Worm (Caenorhabditis elegans) whole organism, L3 larva: Measurements from ENCODE around the gene srd-65.
A peak's percentile ranks its signal among the peaks of the same experiment; 100 is the strongest.

Source experiments
- ZK546.5 ChIP-seq: sonication (generic microtip); optimal IDR thresholded peaks from 2 replicates; lab custom pipeline; 2017; ENCODE audit warnings: missing biosample characterization, missing genetic modification characterization
- aly-2 ChIP-seq: fragments of 150-350 bp; optimal IDR thresholded peaks from 2 replicates; lab custom pipeline; 2014; ENCODE audit warnings: missing biosample characterization, missing genetic modification characterization
- ceh-16 ChIP-seq: sonication (generic microtip); optimal IDR thresholded peaks from 2 replicates; lab custom pipeline; 2017; ENCODE audit warnings: missing biosample characterization, missing genetic modification characterization
- ceh-9 ChIP-seq: sonication (generic microtip); optimal IDR thresholded peaks from 2 replicates; lab custom pipeline; 2018; ENCODE audit warnings: missing biosample characterization, missing genetic modification characterization
- elt-1 ChIP-seq: fragments of 150-350 bp; optimal IDR thresholded peaks from 2 replicates; lab custom pipeline; 2014; ENCODE audit warnings: missing biosample characterization, missing genetic modification characterization
- elt-2 ChIP-seq: sonication (generic microtip); optimal IDR thresholded peaks from 2 replicates; lab custom pipeline; 2016; ENCODE audit warnings: missing genetic modification reagents, mild to moderate bottlenecking, missing genetic modification characterization, missing compliant biosample characterization
- elt-3 ChIP-seq, 3 experiments: fragments of 150-350 bp in 1 of 3; sonication (generic microtip) in 2 of 3; optimal IDR thresholded peaks; 2 replicates in 2 of 3; 4 replicates in 1 of 3; lab custom pipeline; 2014 to 2017; ENCODE audit warnings: missing biosample characterization in 3 of 3, missing genetic modification characterization in 3 of 3
- eor-1 ChIP-seq, 2 experiments: fragments of 150-350 bp; optimal IDR thresholded peaks; 2 replicates each; lab custom pipeline; 2014 to 2018; ENCODE audit warnings: missing biosample characterization in 2 of 2, missing genetic modification characterization in 2 of 2
- fkh-10 ChIP-seq: sonication (generic microtip); optimal IDR thresholded peaks from 2 replicates; lab custom pipeline; 2017; ENCODE audit warnings: missing biosample characterization, missing genetic modification reagents, missing genetic modification characterization
- fkh-2 ChIP-seq: fragments of 150-350 bp; optimal IDR thresholded peaks from 2 replicates; lab custom pipeline; 2014; ENCODE audit warnings: missing biosample characterization, missing genetic modification reagents, missing genetic modification characterization
- fos-1 ChIP-seq: fragments of 150-350 bp; optimal IDR thresholded peaks from 2 replicates; lab custom pipeline; 2014; ENCODE audit warnings: missing biosample characterization, missing genetic modification characterization
- jun-1 ChIP-seq: fragments of 150-350 bp; optimal IDR thresholded peaks from 2 replicates; lab custom pipeline; 2014; ENCODE audit warnings: missing biosample characterization, missing genetic modification reagents, missing genetic modification characterization
- lin-39 ChIP-seq: fragments of 150-350 bp; optimal IDR thresholded peaks from 2 replicates; lab custom pipeline; 2018; ENCODE audit warnings: missing biosample characterization, missing genetic modification reagents, missing genetic modification characterization
- lsy-12 ChIP-seq: sonication (generic microtip); optimal IDR thresholded peaks from 2 replicates; lab custom pipeline; 2016; ENCODE audit warnings: mild to moderate bottlenecking, missing genetic modification characterization, missing compliant biosample characterization
- mml-1 ChIP-seq: fragments of 150-350 bp; sonication (generic microtip); optimal IDR thresholded peaks from 3 replicates; lab custom pipeline; 2014; ENCODE audit warnings: missing biosample characterization, missing genetic modification characterization
- nhr-11 ChIP-seq: fragments of 150-350 bp; optimal IDR thresholded peaks from 2 replicates; lab custom pipeline; 2014; ENCODE audit warnings: missing biosample characterization, missing genetic modification characterization
- nhr-12 ChIP-seq: fragments of 150-350 bp; optimal IDR thresholded peaks from 2 replicates; lab custom pipeline; 2014; ENCODE audit warnings: missing biosample characterization, missing genetic modification characterization
- nhr-237 ChIP-seq: fragments of 150-350 bp; optimal IDR thresholded peaks from 2 replicates; lab custom pipeline; 2014; ENCODE audit warnings: missing biosample characterization, missing genetic modification characterization
- nhr-25 ChIP-seq: sonication (generic microtip); optimal IDR thresholded peaks from 2 replicates; lab custom pipeline; 2017; ENCODE audit warnings: missing biosample characterization, missing genetic modification characterization
- nhr-43 ChIP-seq: sonication (generic microtip); optimal IDR thresholded peaks from 2 replicates; lab custom pipeline; 2016; ENCODE audit warnings: mild to moderate bottlenecking, missing genetic modification characterization, missing compliant biosample characterization; ENCODE audit not compliant: poor library complexity, severe bottlenecking
- nhr-76 ChIP-seq: fragments of 150-350 bp; sonication (generic microtip); optimal IDR thresholded peaks from 5 replicates; lab custom pipeline; 2014; ENCODE audit warnings: missing biosample characterization, missing genetic modification characterization
- nhr-77 ChIP-seq: fragments of 150-350 bp; optimal IDR thresholded peaks from 2 replicates; lab custom pipeline; 2014; ENCODE audit warnings: missing biosample characterization, missing genetic modification characterization
- pha-4 ChIP-seq: fragments of 150-350 bp; optimal IDR thresholded peaks from 2 replicates; lab custom pipeline; 2014; ENCODE audit warnings: missing biosample characterization, missing genetic modification reagents, missing genetic modification characterization
- pqm-1 ChIP-seq: fragments of 150-350 bp; optimal IDR thresholded peaks from 2 replicates; lab custom pipeline; 2017; ENCODE audit warnings: missing biosample characterization, missing genetic modification characterization, inconsistent platforms
- skn-1 ChIP-seq: fragments of 150-350 bp; optimal IDR thresholded peaks from 2 replicates; lab custom pipeline; 2014; ENCODE audit warnings: missing biosample characterization, missing genetic modification characterization
- snpc-4 ChIP-seq: fragments of 150-350 bp; optimal IDR thresholded peaks from 2 replicates; lab custom pipeline; 2014; ENCODE audit warnings: missing biosample characterization, missing genetic modification characterization
- tbx-2 ChIP-seq: sonication (generic microtip); optimal IDR thresholded peaks from 2 replicates; lab custom pipeline; 2016; ENCODE audit warnings: mild to moderate bottlenecking, missing genetic modification characterization, missing compliant biosample characterization
- unc-39 ChIP-seq: sonication (generic microtip); optimal IDR thresholded peaks from 4 replicates; lab custom pipeline; 2017; ENCODE audit warnings: missing biosample characterization, missing genetic modification characterization
- unc-62 ChIP-seq: fragments of 150-350 bp; sonication (generic microtip); optimal IDR thresholded peaks from 4 replicates; lab custom pipeline; 2014; ENCODE audit warnings: missing biosample characterization, missing genetic modification reagents, missing genetic modification characterization

Gene srd-65

ce11 chrIII:2232360-2232759, 8.5 kb upstream of the srd-65 start, which contains the start of gene fbxa-47:
TSS of gene fbxa-47 (minus strand) at chrIII:2232460.
- no peak for TF ChIP-seq nhr-43
- TF ChIP-seq ceh-9 (tag; lab: Kevin White, UChicago): no peak
- TF ChIP-seq elt-1 (tag; lab: Kevin White, UChicago): no peak
- TF ChIP-seq mml-1: no peak
- no peak for TF ChIP-seq nhr-237 (tag; lab: Kevin White, UChicago)

DNA sequence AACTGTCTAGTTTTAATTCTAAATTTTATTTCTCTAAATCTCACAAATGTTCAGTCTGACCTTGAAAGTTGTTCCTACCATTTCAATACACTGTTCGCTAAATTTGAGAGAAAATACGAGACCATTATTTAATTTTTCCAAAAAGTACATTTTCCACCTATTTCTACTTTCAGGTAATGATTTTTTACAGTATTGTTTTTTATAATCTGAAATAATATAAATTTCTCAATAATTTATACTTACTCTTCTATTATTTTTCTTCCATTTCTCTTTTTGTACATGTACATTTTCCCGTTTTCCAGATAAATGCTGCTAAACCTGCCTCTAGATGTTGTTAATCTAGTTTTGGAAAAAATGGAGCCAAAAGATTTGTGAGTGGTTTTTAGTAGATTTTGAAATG, 3.6 kb upstream of the srd-65 start, which contains the start of gene fbxa-62:
Gene fbxa-62, plus strand, starts transcription at position 301 of the 400 bp plus-strand sequence.
- TF ChIP-seq unc-62 (GFP tag; lab: Kevin White, UChicago): no peak
- TF ChIP-seq fkh-10 (GFP tag; lab: Kevin White, UChicago): no peak
- no peak for TF ChIP-seq eor-1 (tag; optimal IDR thresholded peaks at IDR 0.05; lab: Kevin White, UChicago)
- TF ChIP-seq fos-1 (tag; lab: Kevin White, UChicago): no peak
- TF ChIP-seq elt-1 (tag; lab: Kevin White, UChicago): no peak
- TF ChIP-seq lin-39 (tag; lab: Kevin White, UChicago): no peak
- no peak for TF ChIP-seq nhr-43
- TF ChIP-seq unc-39: no peak
- TF ChIP-seq mml-1: no peak
- no peak for TF ChIP-seq pqm-1
- no peak for TF ChIP-seq skn-1 (tag; lab: Kevin White, UChicago)
- TF ChIP-seq, all 47 proteins: peak for 0

DNA sequence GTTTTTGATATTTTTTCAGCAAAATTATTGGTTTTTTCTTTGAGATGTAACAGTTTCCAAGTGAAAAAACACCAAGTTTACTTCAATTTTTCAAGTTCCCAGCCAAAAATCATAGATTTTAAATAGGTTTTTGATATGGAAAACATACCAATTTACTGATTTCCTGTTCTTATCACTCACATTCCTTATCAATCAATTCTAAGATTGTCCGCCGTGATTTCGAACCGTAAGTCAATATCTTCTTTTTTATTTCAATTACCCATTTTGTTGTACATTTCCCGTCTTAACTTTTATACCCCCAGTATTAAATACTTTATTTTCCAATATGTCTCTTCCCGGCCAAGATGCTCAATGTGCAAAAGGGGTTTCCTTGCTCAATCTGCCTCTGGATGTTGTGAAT, 646 bp upstream of the srd-65 start, which contains the start of gene fbxa-38:
Gene fbxa-38, plus strand, starts transcription at position 195 of the 400 bp plus-strand sequence.
- TF ChIP-seq lin-39 (tag; lab: Kevin White, UChicago) (no peak), tbx-2 (tag; lab: Kevin White, UChicago) (no peak), ceh-16 (tag; lab: Kevin White, UChicago) (no peak), mml-1 (no peak)

DNA sequence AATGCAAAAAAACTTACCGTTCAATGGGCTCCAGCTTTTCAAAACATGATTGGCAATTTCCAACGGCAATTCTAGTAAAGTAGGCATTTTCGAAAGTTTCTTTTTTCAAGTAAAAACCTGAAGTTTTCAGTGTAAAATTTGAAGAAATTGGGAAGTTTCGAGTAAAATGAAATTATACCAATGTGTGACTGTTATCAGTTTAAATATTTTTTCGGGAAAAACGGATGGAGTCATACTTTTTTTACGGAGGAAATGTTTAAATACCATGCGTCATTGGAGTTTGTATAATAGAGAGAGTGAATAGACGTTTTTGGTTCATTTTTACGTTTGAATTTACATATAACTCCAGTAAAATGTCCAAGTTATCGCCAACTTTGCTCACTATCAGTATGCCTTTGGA, 4.4 kb downstream of the srd-65 start, which contains the start of gene fbxa-12:
Gene fbxa-12, plus strand, starts transcription at position 301 of the 400 bp plus-strand sequence.
- no peak for TF ChIP-seq nhr-77 (tag; lab: Kevin White, UChicago)
- no peak for TF ChIP-seq elt-3 (tag; optimal IDR thresholded peaks at IDR 0.05; lab: Kevin White, UChicago)
- no peak for TF ChIP-seq fkh-2 (tag; lab: Kevin White, UChicago)
- no peak for TF ChIP-seq nhr-237 (tag; lab: Kevin White, UChicago)
- no peak for TF ChIP-seq nhr-11 (tag; lab: Kevin White, UChicago)

DNA sequence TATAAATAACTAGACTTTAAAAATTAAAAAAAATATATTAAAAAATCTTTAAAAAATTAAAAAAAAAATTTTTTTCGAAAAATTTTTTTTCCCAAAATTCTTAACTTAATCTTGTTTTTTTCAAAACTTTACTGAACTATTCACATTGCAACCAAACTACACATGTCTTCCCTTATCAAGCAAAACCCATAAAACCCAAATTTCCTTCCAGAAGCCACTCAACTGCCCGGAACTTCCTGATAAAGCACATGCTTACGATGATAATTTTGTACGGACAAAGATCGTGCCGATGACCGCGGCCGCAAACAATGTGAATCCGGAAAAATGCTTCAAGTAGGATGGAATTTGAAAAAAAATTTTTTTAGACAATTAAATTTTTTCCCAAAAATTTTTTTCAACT, 11.5 kb downstream of the srd-65 start:
- TF ChIP-seq nhr-76 (tag; lab: Kevin White, UChicago) (no peak), elt-2 (peak; percentile 70), pqm-1 (peak; percentile 23)
- TF ChIP-seq, all 47 proteins: peak for 2

DNA sequence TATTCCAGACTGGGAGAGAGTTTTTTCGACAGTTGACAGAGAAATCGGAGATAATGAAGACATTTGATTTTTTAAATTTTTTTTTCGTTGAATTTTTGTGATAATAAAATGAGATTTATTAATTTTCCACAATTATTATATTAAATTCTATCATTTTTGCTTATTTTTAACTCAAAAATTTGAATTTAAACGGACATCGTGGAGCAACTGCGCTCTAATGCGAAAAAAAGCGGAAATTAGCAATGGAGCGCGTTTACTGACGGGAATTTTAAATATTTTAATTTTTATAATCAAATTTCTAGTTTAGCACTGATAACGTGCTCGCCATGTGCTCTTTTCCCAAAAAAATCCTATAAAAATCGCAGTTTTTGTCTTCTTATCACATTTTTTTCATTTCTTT, 12.7 kb downstream of the srd-65 start, which contains the start of gene C39B5.14:
Gene C39B5.14, plus strand, starts transcription at position 301 of the 400 bp plus-strand sequence.
- TF ChIP-seq jun-1 (no peak), lsy-12 (no peak), elt-2 (peak; percentile 56)

ce11 chrIII:2210601-2211000, 13.2 kb downstream of the srd-65 start:
- no peak for TF ChIP-seq ZK546.5 (tag; lab: Kevin White, UChicago)
- TF ChIP-seq pha-4: no peak
- no peak for TF ChIP-seq aly-2
- TF ChIP-seq fkh-10 (GFP tag; lab: Kevin White, UChicago): no peak
- no peak for TF ChIP-seq ceh-9 (tag; lab: Kevin White, UChicago)
- TF ChIP-seq nhr-43: no peak
- no peak for TF ChIP-seq elt-2
- no peak for TF ChIP-seq tbx-2 (tag; lab: Kevin White, UChicago)
- no peak for TF ChIP-seq nhr-237 (tag; lab: Kevin White, UChicago)

- no peak for TF ChIP-seq unc-62 (GFP tag; lab: Kevin White, UChicago)
- no peak for TF ChIP-seq fos-1 (tag; lab: Kevin White, UChicago)
- TF ChIP-seq nhr-76 (tag; lab: Kevin White, UChicago): no peak
- no peak for TF ChIP-seq elt-1 (tag; lab: Kevin White, UChicago)
- no peak for TF ChIP-seq nhr-25
- no peak for TF ChIP-seq ZK546.5 (tag; lab: Kevin White, UChicago)
- TF ChIP-seq snpc-4 (tag; lab: Kevin White, UChicago): no peak
- TF ChIP-seq nhr-12 (tag; lab: Kevin White, UChicago): no peak
- no peak for TF ChIP-seq skn-1 (tag; lab: Kevin White, UChicago)
- no peak for TF ChIP-seq pha-4
Observed at ce11 chrIII:2207864-2208263, 16.0 kb downstream of the srd-65 start, which contains the start of gene C39B5.5. TSS of gene C39B5.5 (plus strand) at chrIII:2208164.
